Fruit fly (Drosophila melanogaster): ENCODE measurements around the gene CG7218.

CG7218 gene

dm6 chr3R:18185385-18185784 lies 21.2 kb upstream of the CG7218 start, which contains the start of the genes Arp5 and CG7208 (continued):
- TF ChIP-seq gcm2 (GFP tag; optimal IDR thresholded peaks at IDR 0.05) (no peak), CG34376 (GFP tag; optimal IDR thresholded peaks at IDR 0.05) (peak; percentile 72), CG7745 (tag; optimal IDR thresholded peaks at IDR 0.05) (no peak), unc-4 (GFP tag; IDR thresholded peaks at IDR 0.05; ENCODE audit: partially characterized antibody) (no peak), CG6791 (GFP tag; IDR thresholded peaks at IDR 0.05; ENCODE audit: partially characterized antibody) (no peak), CG7372 (GFP tag; IDR thresholded peaks at IDR 0.05) (peak; percentile 66), ham (GFP tag; IDR thresholded peaks at IDR 0.05) (no peak), CoRest (tag; optimal IDR thresholded peaks at IDR 0.05) (peak; percentile 86), CG5180 (GFP tag; optimal IDR thresholded peaks at IDR 0.05) (no peak), CG32772 (GFP tag; IDR thresholded peaks at IDR 0.05) (no peak), CG9609 (GFP tag; optimal IDR thresholded peaks at IDR 0.05) (peak; percentile 31), Lpt (GFP tag; optimal IDR thresholded peaks at IDR 0.05) (no peak), ara (GFP tag; IDR thresholded peaks at IDR 0.05) (0 out of 2 replicates have a peak, but pooled peaks have one; percentile 31), exex (tag; optimal IDR thresholded peaks at IDR 0.05) (no peak), Dll (GFP tag; IDR thresholded peaks at IDR 0.05; ENCODE audit: partially characterized antibody) (peak; percentile 46; the same call in 1 of the 4 replicates), cwo (GFP tag; optimal IDR thresholded peaks at IDR 0.05) (peak; percentile 42), CG14014 (GFP tag; IDR thresholded peaks at IDR 0.05) (no peak; the same call in none of the 2 replicates), H2.0 (GFP tag; IDR thresholded peaks at IDR 0.05) (no peak), yki (optimal IDR thresholded peaks at IDR 0.05) (no peak), CG16779 (GFP tag; IDR thresholded peaks at IDR 0.05) (no peak), CG6765 (GFP tag; optimal IDR thresholded peaks at IDR 0.05) (peak; percentile 34), CG7271 (tag; optimal IDR thresholded peaks at IDR 0.05) (no peak), Bteb2 (GFP tag; optimal IDR thresholded peaks at IDR 0.05) (peak; percentile 72), CG17802 (tag; optimal IDR thresholded peaks at IDR 0.05) (peak; percentile 11), Adf1 (GFP tag; IDR thresholded peaks at IDR 0.05) (peak; percentile 39), CG10543 (GFP tag; optimal IDR thresholded peaks at IDR 0.05) (peak; percentile 63), Doc2 (GFP tag; IDR thresholded peaks at IDR 0.05) (no peak), ttk (GFP tag; IDR thresholded peaks at IDR 0.05) (no peak), Nf-YB (GFP tag; optimal IDR thresholded peaks at IDR 0.05) (peak; percentile 52), Dref (GFP tag; IDR thresholded peaks at IDR 0.05) (no peak), twi (tag; optimal IDR thresholded peaks at IDR 0.05) (peak; percentile 37), stwl (tag; optimal IDR thresholded peaks at IDR 0.05) (peak; percentile 95), gfzf (GFP tag; optimal IDR thresholded peaks at IDR 0.05) (peak; percentile 39), pita (GFP tag; optimal IDR thresholded peaks at IDR 0.05) (no peak), CG4707 (GFP tag; optimal IDR thresholded peaks at IDR 0.05) (no peak), NfI (GFP tag; optimal IDR thresholded peaks at IDR 0.05) (peak; percentile 71), disco-r (GFP tag; optimal IDR thresholded peaks at IDR 0.05) (peak; percentile 11), tll (GFP tag; optimal IDR thresholded peaks at IDR 0.05) (no peak), CG10274 (GFP tag; optimal IDR thresholded peaks at IDR 0.05) (no peak), CG1832 (GFP tag; optimal IDR thresholded peaks at IDR 0.05) (no peak), Deaf1 (tag; optimal IDR thresholded peaks at IDR 0.05) (no peak), ap (GFP tag; IDR thresholded peaks at IDR 0.05) (0 out of 2 replicates have a peak, but pooled peaks have one; percentile 30), dati (GFP tag; IDR thresholded peaks at IDR 0.05) (no peak), tup (GFP tag; optimal IDR thresholded peaks at IDR 0.05) (peak; percentile 2), HLH54F (GFP tag; optimal IDR thresholded peaks at IDR 0.05) (peak; percentile 57), pb (GFP tag; optimal IDR thresholded peaks at IDR 0.05) (no peak), Side (GFP tag; optimal IDR thresholded peaks at IDR 0.05) (peak; percentile 38), cas (GFP tag; IDR thresholded peaks at IDR 0.05) (0 out of 2 replicates have a peak, but pooled peaks have one; percentile 36), Dfd (GFP tag; optimal IDR thresholded peaks at IDR 0.05) (no peak), odd (GFP tag; optimal IDR thresholded peaks at IDR 0.05) (no peak), CG2202 (tag; optimal IDR thresholded peaks at IDR 0.05) (no peak)

All from whole organism, embryonic.